Worm (Caenorhabditis elegans) whole organism, late embryonic: ENCODE results near the gene twk-40.

Experiments used
- C08G9.2 ChIP-seq: sonication (generic microtip); optimal IDR thresholded peaks from 2 replicates; lab custom pipeline; 2016; ENCODE audit warnings: mild to moderate bottlenecking, missing genetic modification characterization, moderate library complexity, missing compliant biosample characterization
- K02D7.2 ChIP-seq: sonication (generic microtip); optimal IDR thresholded peaks from 2 replicates; lab custom pipeline; 2017; ENCODE audit warnings: mild to moderate bottlenecking, missing genetic modification characterization, missing compliant biosample characterization
- Y22D7AL.16 ChIP-seq: sonication (generic microtip); optimal IDR thresholded peaks from 2 replicates; lab custom pipeline; 2016; ENCODE audit warnings: missing genetic modification characterization, missing compliant biosample characterization
- ahr-1 ChIP-seq: sonication (generic microtip); optimal IDR thresholded peaks from 2 replicates; lab custom pipeline; 2016; ENCODE audit warnings: missing genetic modification characterization, missing compliant biosample characterization
- ceh-19 ChIP-seq: fragments of 200-800 bp; sonication (Bioruptor generic); optimal IDR thresholded peaks from 2 replicates; lab custom pipeline; 2018; ENCODE audit warnings: mild to moderate bottlenecking, missing genetic modification characterization, missing compliant biosample characterization
- ceh-2 ChIP-seq: sonication (generic microtip); optimal IDR thresholded peaks from 2 replicates; lab custom pipeline; 2016; ENCODE audit warnings: missing genotype, missing genetic modification characterization, missing compliant biosample characterization
- ceh-22 ChIP-seq: sonication (generic microtip); optimal IDR thresholded peaks from 2 replicates; lab custom pipeline; 2017; ENCODE audit warnings: missing biosample characterization, missing genetic modification characterization
- ceh-24 ChIP-seq: sonication (generic microtip); optimal IDR thresholded peaks from 2 replicates; lab custom pipeline; 2016; ENCODE audit warnings: mild to moderate bottlenecking, missing genetic modification characterization, missing compliant biosample characterization
- ceh-30 ChIP-seq: fragments of 150-350 bp; optimal IDR thresholded peaks from 2 replicates; lab custom pipeline; 2014; ENCODE audit warnings: missing biosample characterization, missing genetic modification characterization
- ceh-31 ChIP-seq: sonication (generic microtip); optimal IDR thresholded peaks from 2 replicates; lab custom pipeline; 2016; ENCODE audit warnings: missing genetic modification characterization, missing compliant biosample characterization
- ceh-34 ChIP-seq: sonication (generic microtip); optimal IDR thresholded peaks from 2 replicates; lab custom pipeline; 2016; ENCODE audit warnings: mild to moderate bottlenecking, missing genetic modification characterization, missing compliant biosample characterization
- ceh-48 ChIP-seq: sonication (generic microtip); optimal IDR thresholded peaks from 2 replicates; lab custom pipeline; 2016; ENCODE audit warnings: missing genetic modification characterization, inconsistent platforms, missing compliant biosample characterization
- ceh-6 ChIP-seq: fragments of 200-800 bp; sonication (Bioruptor generic); optimal IDR thresholded peaks from 2 replicates; lab custom pipeline; 2018; ENCODE audit warnings: mild to moderate bottlenecking, missing genetic modification characterization, missing compliant biosample characterization
- che-1 ChIP-seq: sonication (generic microtip); optimal IDR thresholded peaks from 2 replicates; lab custom pipeline; 2016; ENCODE audit warnings: mild to moderate bottlenecking, missing genetic modification characterization, missing compliant biosample characterization
- dve-1 ChIP-seq: sonication (generic microtip); optimal IDR thresholded peaks from 2 replicates; lab custom pipeline; 2017; ENCODE audit warnings: antibody characterized with exemption, mild to moderate bottlenecking, missing genetic modification characterization, missing compliant biosample characterization
- elt-2 ChIP-seq: sonication (generic microtip); optimal IDR thresholded peaks from 2 replicates; lab custom pipeline; 2016; ENCODE audit warnings: missing genetic modification reagents, missing genetic modification characterization, missing compliant biosample characterization
- elt-4 ChIP-seq: sonication (generic microtip); optimal IDR thresholded peaks from 2 replicates; lab custom pipeline; 2016; ENCODE audit warnings: missing genetic modification characterization, missing compliant biosample characterization
- ets-4 ChIP-seq: sonication (generic microtip); optimal IDR thresholded peaks from 2 replicates; lab custom pipeline; 2016; ENCODE audit warnings: missing genetic modification characterization, missing compliant biosample characterization
- eyg-1 ChIP-seq: sonication (generic microtip); optimal IDR thresholded peaks from 2 replicates; lab custom pipeline; 2016; ENCODE audit warnings: missing genotype, missing genetic modification characterization, missing compliant biosample characterization
- fax-1 ChIP-seq: sonication (generic microtip); optimal IDR thresholded peaks from 2 replicates; lab custom pipeline; 2016; ENCODE audit warnings: missing genotype, missing genetic modification characterization, missing compliant biosample characterization
- fkh-6 ChIP-seq: sonication (generic microtip); optimal IDR thresholded peaks from 2 replicates; lab custom pipeline; 2016; ENCODE audit warnings: missing genetic modification characterization, missing compliant biosample characterization
- gmeb-2 ChIP-seq: sonication (generic microtip); optimal IDR thresholded peaks from 2 replicates; lab custom pipeline; 2016; ENCODE audit warnings: missing genetic modification characterization, inconsistent platforms, missing compliant biosample characterization
- hlh-13 ChIP-seq: fragments of 200-800 bp; sonication (Bioruptor generic); optimal IDR thresholded peaks from 2 replicates; lab custom pipeline; 2018; ENCODE audit warnings: mild to moderate bottlenecking, missing genetic modification characterization, missing compliant biosample characterization
- hlh-6 ChIP-seq: sonication (generic microtip); optimal IDR thresholded peaks from 2 replicates; lab custom pipeline; 2016; ENCODE audit warnings: missing genotype, missing genetic modification characterization, missing compliant biosample characterization
- hlh-8 ChIP-seq: sonication (generic microtip); optimal IDR thresholded peaks from 2 replicates; lab custom pipeline; 2016; ENCODE audit warnings: missing genotype, missing genetic modification characterization, missing compliant biosample characterization
- lim-6 ChIP-seq: sonication (generic microtip); optimal IDR thresholded peaks from 2 replicates; lab custom pipeline; 2016; ENCODE audit warnings: missing genetic modification characterization, missing compliant biosample characterization
- nhr-11 ChIP-seq: fragments of 150-350 bp; optimal IDR thresholded peaks from 2 replicates; lab custom pipeline; 2014; ENCODE audit warnings: missing biosample characterization, missing genetic modification characterization
- nhr-232 ChIP-seq: sonication (generic microtip); optimal IDR thresholded peaks from 2 replicates; lab custom pipeline; 2016; ENCODE audit warnings: missing genetic modification characterization, missing compliant biosample characterization
- npax-4 ChIP-seq: sonication (generic microtip); optimal IDR thresholded peaks from 2 replicates; lab custom pipeline; 2016; ENCODE audit warnings: missing genetic modification characterization, missing compliant biosample characterization
- odd-2 ChIP-seq: sonication (generic microtip); optimal IDR thresholded peaks from 2 replicates; lab custom pipeline; 2017; ENCODE audit warnings: antibody characterized with exemption, mild to moderate bottlenecking, missing genetic modification characterization, missing compliant biosample characterization
- pag-3 ChIP-seq: sonication (generic microtip); optimal IDR thresholded peaks from 2 replicates; lab custom pipeline; 2016; ENCODE audit warnings: missing compliant biosample characterization, missing genetic modification characterization, borderline replicate concordance
- pat-9 ChIP-seq: fragments of 200-800 bp; sonication (Bioruptor generic); optimal IDR thresholded peaks from 2 replicates; lab custom pipeline; 2018; ENCODE audit warnings: mild to moderate bottlenecking, missing genetic modification characterization, moderate library complexity, missing compliant biosample characterization
- pax-1 ChIP-seq: fragments of 150-350 bp; optimal IDR thresholded peaks from 2 replicates; lab custom pipeline; 2014; ENCODE audit warnings: missing biosample characterization, missing genetic modification characterization
- pha-4 ChIP-seq: fragments of 150-350 bp; optimal IDR thresholded peaks from 2 replicates; lab custom pipeline; 2018; ENCODE audit warnings: missing biosample characterization, missing genetic modification reagents, missing genetic modification characterization
- pqm-1 ChIP-seq: sonication (generic microtip); optimal IDR thresholded peaks from 2 replicates; lab custom pipeline; 2016; ENCODE audit warnings: missing genetic modification characterization, missing compliant biosample characterization
- ref-2 ChIP-seq: sonication (generic microtip); optimal IDR thresholded peaks from 2 replicates; lab custom pipeline; 2016; ENCODE audit warnings: missing genetic modification characterization, missing compliant biosample characterization
- sox-2 ChIP-seq: fragments of 200-800 bp; sonication (Bioruptor generic); IDR thresholded peaks from 2 replicates; pipeline ENCODE4 v1.3.6; 2022; ENCODE audit warnings: missing genetic modification reagents, missing genetic modification characterization, missing compliant biosample characterization
- sox-4 ChIP-seq: sonication (generic microtip); optimal IDR thresholded peaks from 2 replicates; lab custom pipeline; 2017; ENCODE audit warnings: mild to moderate bottlenecking, missing genetic modification characterization, inconsistent platforms, missing compliant biosample characterization
- syd-9 ChIP-seq: sonication (generic microtip); optimal IDR thresholded peaks from 2 replicates; lab custom pipeline; 2016; ENCODE audit warnings: mild to moderate bottlenecking, missing genetic modification characterization, moderate library complexity, missing compliant biosample characterization
- tbx-2 ChIP-seq: sonication (generic microtip); optimal IDR thresholded peaks from 2 replicates; lab custom pipeline; 2016; ENCODE audit warnings: missing genetic modification characterization, missing compliant biosample characterization
- ttx-3 ChIP-seq: sonication (generic microtip); optimal IDR thresholded peaks from 2 replicates; lab custom pipeline; 2016; ENCODE audit warnings: missing genetic modification reagents, missing genetic modification characterization, missing compliant biosample characterization
- unc-3 ChIP-seq, 2 experiments: fragments of 200-800 bp in 1 of 2; sonication (Bioruptor generic) in 1 of 2; sonication (generic microtip) in 1 of 2; conservative IDR thresholded peaks in 1 of 2; optimal IDR thresholded peaks in 1 of 2; 2 replicates each; pipeline versions ENCODE4 v1.3.6 to Lab custom; 2016 to 2022; ENCODE audit warnings: missing compliant biosample characterization in 2 of 2, missing genetic modification characterization in 2 of 2, missing genetic modification reagents in 1 of 2
- unc-42 ChIP-seq: sonication (generic microtip); optimal IDR thresholded peaks from 2 replicates; lab custom pipeline; 2016; ENCODE audit warnings: missing genotype, missing genetic modification characterization, missing compliant biosample characterization
- unc-55 ChIP-seq: sonication (generic microtip); optimal IDR thresholded peaks from 2 replicates; lab custom pipeline; 2017; ENCODE audit warnings: missing biosample characterization, missing genetic modification reagents, missing genetic modification characterization
- unc-86 ChIP-seq: sonication (generic microtip); optimal IDR thresholded peaks from 2 replicates; lab custom pipeline; 2016; ENCODE audit warnings: missing genetic modification characterization, missing compliant biosample characterization
- ztf-16 ChIP-seq: sonication (generic microtip); optimal IDR thresholded peaks from 2 replicates; lab custom pipeline; 2017; ENCODE audit warnings: missing genetic modification characterization, missing compliant biosample characterization

The twk-40 gene

DNA sequence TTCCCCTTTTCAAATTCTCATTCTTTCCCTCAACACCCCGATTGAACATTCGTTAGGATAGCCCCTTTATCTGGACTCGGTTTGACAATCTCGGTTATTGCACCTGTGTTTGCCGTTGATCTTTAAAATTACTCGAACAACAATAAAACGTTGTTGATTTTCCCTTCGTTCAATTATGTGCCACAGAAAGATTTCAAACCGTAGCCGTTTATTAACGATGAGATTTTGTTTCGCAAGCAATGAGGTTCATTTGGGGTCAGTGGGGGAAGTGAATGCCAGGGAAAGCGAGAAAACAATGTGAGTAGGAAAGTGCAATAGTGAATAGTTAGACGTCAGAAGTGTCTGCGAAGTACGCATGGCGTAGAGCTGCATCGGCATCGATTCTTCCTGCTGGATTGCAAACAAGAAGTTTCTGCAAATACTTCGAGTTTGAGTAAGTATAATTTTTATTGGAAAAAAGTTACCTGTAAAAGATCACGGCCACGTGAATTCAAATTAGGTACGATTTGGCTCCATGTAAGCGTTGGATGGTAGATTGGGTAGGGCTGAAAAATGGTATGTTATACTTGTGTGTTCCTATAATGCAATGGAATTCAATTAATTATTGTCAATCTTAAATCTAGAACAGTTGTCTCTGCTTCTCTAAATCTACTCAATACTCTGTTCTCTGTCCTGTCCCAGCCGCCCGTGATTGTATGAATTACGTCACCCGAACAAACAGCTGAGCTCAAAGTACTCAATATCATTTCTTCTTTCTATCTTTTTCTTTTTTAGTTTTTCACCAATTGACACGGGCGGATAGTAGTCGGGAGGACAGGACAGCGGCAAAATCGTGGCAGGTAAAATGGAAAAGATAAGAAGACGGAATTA, 27.5 kb downstream of the twk-40 start, which contains the start of gene kel-3 (continued):
- TF ChIP-seq ets-4 (no peak), pqm-1 (tag; lab: Kevin White, UChicago) (peak; percentile 8), unc-3 (GFP tag; conservative IDR thresholded peaks at IDR 0.05; lab: Robert Waterston, UW) (no peak), unc-3 (tag; optimal IDR thresholded peaks at IDR 0.05; lab: Kevin White, UChicago) (no peak), eyg-1 (tag; lab: Kevin White, UChicago) (no peak), ceh-30 (tag; lab: Kevin White, UChicago) (no peak), ceh-31 (tag; lab: Kevin White, UChicago) (no peak), ref-2 (no peak)

DNA sequence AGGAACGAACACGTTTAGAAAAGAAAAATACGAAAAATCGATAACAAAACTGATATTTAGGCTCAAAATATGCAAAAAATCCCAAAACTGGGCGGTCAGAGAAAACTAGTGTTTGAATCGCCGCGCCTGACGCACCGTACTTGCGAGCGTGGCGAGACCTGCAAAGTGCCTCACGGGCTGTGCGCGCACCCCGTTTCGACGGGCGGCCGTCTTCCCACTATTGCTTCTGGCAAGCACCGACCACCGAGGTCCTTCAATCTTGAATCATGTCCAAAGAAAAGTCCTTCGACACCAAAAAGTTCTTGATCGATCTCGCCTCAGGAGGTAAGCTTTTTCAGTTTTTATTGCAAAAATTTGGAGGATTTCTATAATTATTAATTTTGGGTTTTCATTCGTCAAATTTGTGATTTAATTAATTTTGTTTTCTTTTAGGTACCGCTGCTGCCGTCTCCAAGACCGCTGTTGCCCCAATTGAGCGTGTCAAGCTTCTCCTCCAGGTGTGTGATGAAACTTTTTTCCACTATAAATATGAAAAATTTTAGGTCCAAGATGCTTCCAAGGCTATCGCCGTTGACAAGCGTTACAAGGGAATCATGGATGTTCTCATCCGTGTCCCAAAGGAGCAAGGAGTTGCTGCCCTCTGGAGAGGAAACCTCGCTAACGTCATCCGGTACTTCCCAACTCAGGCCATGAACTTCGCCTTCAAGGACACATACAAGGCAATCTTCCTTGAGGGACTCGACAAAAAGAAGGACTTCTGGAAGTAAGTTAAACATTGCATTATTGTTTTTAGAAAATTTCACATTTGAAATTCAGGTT, 29.1 kb downstream of the twk-40 start, which contains the start of gene ant-1.1:
Gene ant-1.1, plus strand, starts transcription at position 199 of the 819 bp plus-strand sequence.
- TF ChIP-seq pqm-1 (tag; lab: Kevin White, UChicago) (no peak), ceh-19 (GFP tag; lab: Kevin White, UChicago) (peak; percentile 42), gmeb-2 (peak; percentile 49), tbx-2 (tag; lab: Kevin White, UChicago) (peak; percentile 75), hlh-8 (tag; lab: Kevin White, UChicago) (no peak), ceh-22 (tag; lab: Kevin White, UChicago) (no peak), fkh-6 (tag; lab: Kevin White, UChicago) (no peak), fax-1 (tag; lab: Kevin White, UChicago) (peak; percentile 12), nhr-232 (tag; lab: Kevin White, UChicago) (no peak), pag-3 (tag; lab: Kevin White, UChicago) (no peak), hlh-6 (tag; lab: Kevin White, UChicago) (no peak), ceh-34 (tag; lab: Kevin White, UChicago) (peak; percentile 87), ceh-48 (tag; lab: Kevin White, UChicago) (peak; percentile 29), dve-1 (tag; lab: Kevin White, UChicago) (peak; percentile 45), lim-6 (no peak), che-1 (tag; lab: Kevin White, UChicago) (peak; percentile 33), unc-3 (GFP tag; conservative IDR thresholded peaks at IDR 0.05; lab: Robert Waterston, UW) (0 out of 2 replicates have a peak, but pooled peaks have one; percentile 29), unc-3 (tag; optimal IDR thresholded peaks at IDR 0.05; lab: Kevin White, UChicago) (no peak), unc-42 (tag; lab: Kevin White, UChicago) (peak; percentile 77), ceh-2 (tag; lab: Kevin White, UChicago) (peak; percentile 38), sox-4 (tag; lab: Kevin White, UChicago) (no peak), odd-2 (no peak), nhr-11 (tag; lab: Kevin White, UChicago) (no peak), npax-4 (tag; lab: Kevin White, UChicago) (no peak), elt-2 (tag; lab: Kevin White, UChicago) (peak; percentile 53), ceh-24 (tag; lab: Kevin White, UChicago) (peak; percentile 26), K02D7.2 (tag; lab: Kevin White, UChicago) (peak; percentile 14), ceh-31 (tag; lab: Kevin White, UChicago) (peak; percentile 83), pha-4 (tag; lab: Kevin White, UChicago) (no peak), elt-4 (tag; lab: Kevin White, UChicago) (no peak), ttx-3 (tag; lab: Kevin White, UChicago) (no peak), pat-9 (no peak), sox-2 (GFP tag; lab: Robert Waterston, UW) (no peak), unc-86 (tag; lab: Kevin White, UChicago) (peak; percentile 55), pax-1 (tag; lab: Kevin White, UChicago) (peak; percentile 68), ceh-30 (tag; lab: Kevin White, UChicago) (no peak), ceh-6 (no peak), Y22D7AL.16 (tag; lab: Kevin White, UChicago) (peak; percentile 40), syd-9 (no peak), unc-55 (GFP tag; lab: Kevin White, UChicago) (peak; percentile 65), ztf-16 (peak; percentile 31), C08G9.2 (tag; lab: Kevin White, UChicago) (no peak), ahr-1 (no peak), hlh-13 (no peak)
